Worm (Caenorhabditis elegans): ENCODE results near the gene paqr-1.

The paqr-1 gene

ce11 chrIV:6517859-6518258 lies 37.4 kb downstream of the paqr-1 start, which contains the start of gene C01G5.7:
C01G5.7 (plus strand) TSS chrIV:6518159.
- no peak for TF ChIP-seq nhr-23 (tag; optimal IDR thresholded peaks at IDR 0.05)
- TF ChIP-seq R02D3.7 (tag; optimal IDR thresholded peaks at IDR 0.05), result no peak
- no peak for TF ChIP-seq nhr-12 (tag; optimal IDR thresholded peaks at IDR 0.05)
- TF ChIP-seq sma-3 (GFP tag; optimal IDR thresholded peaks at IDR 0.05), result no peak
- no peak for TF ChIP-seq ztf-11 (tag; optimal IDR thresholded peaks at IDR 0.05)
- TF ChIP-seq lin-13 (GFP tag; optimal IDR thresholded peaks at IDR 0.05), result no peak
- TF ChIP-seq lin-39 (tag; optimal IDR thresholded peaks at IDR 0.05), result no peak
- no peak for TF ChIP-seq alr-1 (tag; optimal IDR thresholded peaks at IDR 0.05)
- no peak for TF ChIP-seq blmp-1 (tag; optimal IDR thresholded peaks at IDR 0.05; ENCODE audit: insufficient read depth)

- TF ChIP-seq nhr-21 (tag; optimal IDR thresholded peaks at IDR 0.05) (peak; percentile 78), crh-2 (tag; optimal IDR thresholded peaks at IDR 0.05) (peak; percentile 40), skn-1 (tag; optimal IDR thresholded peaks at IDR 0.05) (no peak), zag-1 (tag; optimal IDR thresholded peaks at IDR 0.05) (peak; percentile 27), F13H6.1 (tag; optimal IDR thresholded peaks at IDR 0.05) (peak; percentile 10), nhr-6 (tag; optimal IDR thresholded peaks at IDR 0.05) (peak; percentile 48), sma-9 (GFP tag; optimal IDR thresholded peaks at IDR 0.05) (peak; percentile 41), sma-9 (tag; optimal IDR thresholded peaks at IDR 0.05) (no peak), nhr-237 (tag; optimal IDR thresholded peaks at IDR 0.05) (no peak), lin-39 (tag; optimal IDR thresholded peaks at IDR 0.05) (no peak), unc-55 (GFP tag; optimal IDR thresholded peaks at IDR 0.05) (peak; percentile 56), C34F6.9 (tag; optimal IDR thresholded peaks at IDR 0.05) (peak; percentile 49), unc-62 (GFP tag; optimal IDR thresholded peaks at IDR 0.05) (no peak), lsy-2 (tag; optimal IDR thresholded peaks at IDR 0.05) (peak in 1 of 2 experiments; percentile 67), mdl-1 (tag; optimal IDR thresholded peaks at IDR 0.05) (no peak), Y55F3AM.14 (GFP tag; optimal IDR thresholded peaks at IDR 0.05) (peak; percentile 1), lin-13 (GFP tag; optimal IDR thresholded peaks at IDR 0.05) (peak; percentile 25), ztf-4 (tag; optimal IDR thresholded peaks at IDR 0.05) (peak; percentile 33)
These were observed 40.5 kb downstream of the paqr-1 start for ce11 chrIV:6514700-6515099.

- TF ChIP-seq F13H6.1 (tag; optimal IDR thresholded peaks at IDR 0.05) (no peak), zag-1 (tag; optimal IDR thresholded peaks at IDR 0.05) (no peak), sma-3 (GFP tag; optimal IDR thresholded peaks at IDR 0.05) (no peak), unc-55 (GFP tag; optimal IDR thresholded peaks at IDR 0.05) (no peak), ceh-16 (tag; optimal IDR thresholded peaks at IDR 0.05) (no peak), sem-4 (tag; optimal IDR thresholded peaks at IDR 0.05) (no peak), mbf-1 (tag; optimal IDR thresholded peaks at IDR 0.05) (no peak), nhr-23 (tag; optimal IDR thresholded peaks at IDR 0.05) (no peak), nhr-6 (tag; optimal IDR thresholded peaks at IDR 0.05) (no peak), ztf-11 (tag; optimal IDR thresholded peaks at IDR 0.05) (no peak)
These were observed 43.5 kb downstream of the paqr-1 start for ce11 chrIV:6511767-6512166.

- TF ChIP-seq ama-1 (optimal IDR thresholded peaks at IDR 0.05) (no peak), ztf-11 (tag; optimal IDR thresholded peaks at IDR 0.05) (no peak), crh-2 (tag; optimal IDR thresholded peaks at IDR 0.05) (no peak), peb-1 (tag; optimal IDR thresholded peaks at IDR 0.05) (no peak), lsy-2 (tag; optimal IDR thresholded peaks at IDR 0.05) (no peak)
These were observed 48.8 kb downstream of the paqr-1 start, which contains the start of gene pqn-89 for ce11 chrIV:6506424-6506823. pqn-89 (plus strand) TSS chrIV:6506724.

- TF ChIP-seq fos-1 (tag; optimal IDR thresholded peaks at IDR 0.05), result peak; percentile 95
- TF ChIP-seq alr-1 (tag; optimal IDR thresholded peaks at IDR 0.05), result no peak
- TF ChIP-seq mbf-1 (tag; optimal IDR thresholded peaks at IDR 0.05), result no peak
- TF ChIP-seq ztf-4 (tag; optimal IDR thresholded peaks at IDR 0.05), result no peak
- TF ChIP-seq nhr-12 (tag; optimal IDR thresholded peaks at IDR 0.05), result no peak
- no peak for TF ChIP-seq ZK546.5 (tag; optimal IDR thresholded peaks at IDR 0.05)
- TF ChIP-seq sma-3 (GFP tag; optimal IDR thresholded peaks at IDR 0.05), result no peak
- peak; percentile 30 for TF ChIP-seq gmeb-1 (tag; optimal IDR thresholded peaks at IDR 0.05)
- no peak for TF ChIP-seq blmp-1 (tag; optimal IDR thresholded peaks at IDR 0.05; ENCODE audit: insufficient read depth)
- no peak for TF ChIP-seq lsy-2 (tag; optimal IDR thresholded peaks at IDR 0.05)
- peak; percentile 32 for TF ChIP-seq crh-2 (tag; optimal IDR thresholded peaks at IDR 0.05)
- no peak for TF ChIP-seq ceh-82 (tag; optimal IDR thresholded peaks at IDR 0.05)
- TF ChIP-seq nhr-77 (tag; optimal IDR thresholded peaks at IDR 0.05), result no peak
- no peak for TF ChIP-seq lin-13 (GFP tag; optimal IDR thresholded peaks at IDR 0.05)
- TF ChIP-seq lin-11 (tag; optimal IDR thresholded peaks at IDR 0.05), result no peak
- peak; percentile 16 for TF ChIP-seq F13H6.1 (tag; optimal IDR thresholded peaks at IDR 0.05)
These were observed 52.5 kb downstream of the paqr-1 start for ce11 chrIV:6502725-6503124.

All from whole organism, L2 larva.